Fruit fly (Drosophila melanogaster) whole organism, embryonic: Measurements from ENCODE around the gene Sap30.
A peak's percentile ranks its signal among the peaks of the same experiment; 100 is the strongest.

Experiments used
- ATbp ChIP-seq: fragments of 200-800 bp; sonication (Bioruptor generic); optimal IDR thresholded peaks from 2 replicates; lab custom pipeline; 2017; ENCODE audit warnings: missing biosample characterization, mild to moderate bottlenecking, missing genetic modification characterization, missing genetic modification reagents
- Adf1 ChIP-seq: fragments of 200-800 bp; sonication (Bioruptor generic); IDR thresholded peaks from 2 replicates; pipeline ENCODE4 v1.3.6; 2022; ENCODE audit warnings: missing biosample characterization, missing genetic modification characterization
- Atf-2 ChIP-seq: fragments of 200-800 bp; sonication (Bioruptor generic); optimal IDR thresholded peaks from 2 replicates; lab custom pipeline; 2016; ENCODE audit warnings: missing biosample characterization, missing genetic modification characterization
- BtbVII ChIP-seq: fragments of 200-800 bp; sonication (Bioruptor generic); optimal IDR thresholded peaks from 3 replicates; lab custom pipeline; 2017; ENCODE audit warnings: missing biosample characterization, mild to moderate bottlenecking, missing genetic modification characterization
- Bteb2 ChIP-seq: fragments of 200-800 bp; sonication (Bioruptor generic); optimal IDR thresholded peaks from 2 replicates; lab custom pipeline; 2016; ENCODE audit warnings: missing biosample characterization, missing genetic modification characterization
- CG10462 ChIP-seq: fragments of 200-800 bp; sonication (Bioruptor generic); optimal IDR thresholded peaks from 2 replicates; lab custom pipeline; 2016; ENCODE audit warnings: missing biosample characterization, missing genetic modification characterization
- CG10565 ChIP-seq: fragments of 200-800 bp; sonication (Bioruptor generic); optimal IDR thresholded peaks from 3 replicates; lab custom pipeline; 2016; ENCODE audit warnings: missing biosample characterization, mild to moderate bottlenecking, missing genetic modification characterization
- CG10979 ChIP-seq: fragments of 200-800 bp; sonication (Bioruptor generic); optimal IDR thresholded peaks from 2 replicates; lab custom pipeline; 2018; ENCODE audit warnings: missing biosample characterization, mild to moderate bottlenecking, missing genetic modification characterization, moderate library complexity
- CG11504 ChIP-seq: fragments of 200-800 bp; sonication (Bioruptor generic); optimal IDR thresholded peaks from 3 replicates; lab custom pipeline; 2019; ENCODE audit warnings: missing biosample characterization, mild to moderate bottlenecking, missing genetic modification characterization, moderate library complexity
- CG12219 ChIP-seq: fragments of 200-800 bp; sonication (Bioruptor generic); optimal IDR thresholded peaks from 3 replicates; lab custom pipeline; 2018; ENCODE audit warnings: missing biosample characterization, mild to moderate bottlenecking, missing genetic modification characterization
- CG13287 ChIP-seq: fragments of 200-800 bp; sonication (Bioruptor generic); IDR thresholded peaks from 2 replicates; pipeline ENCODE4 v1.3.6; 2022; ENCODE audit warnings: missing biosample characterization, missing genetic modification characterization; ENCODE audit not compliant: partially characterized antibody
- CG13624 ChIP-seq: fragments of 200-800 bp; sonication (Bioruptor generic); optimal IDR thresholded peaks from 2 replicates; lab custom pipeline; 2016; ENCODE audit warnings: missing biosample characterization, missing genetic modification characterization
- CG14014 ChIP-seq: fragments of 200-800 bp; sonication (Bioruptor generic); IDR thresholded peaks from 2 replicates; pipeline ENCODE4 v1.3.6; 2022; ENCODE audit warnings: missing biosample characterization, missing genetic modification characterization
- CG15514 ChIP-seq: fragments of 200-800 bp; sonication (Bioruptor generic); optimal IDR thresholded peaks from 3 replicates; lab custom pipeline; 2017; ENCODE audit warnings: missing biosample characterization, missing genetic modification characterization, mild to moderate bottlenecking, moderate library complexity, missing genetic modification reagents
- CG16815 ChIP-seq: fragments of 200-800 bp; sonication (Bioruptor generic); optimal IDR thresholded peaks from 3 replicates; lab custom pipeline; 2017; ENCODE audit warnings: missing biosample characterization, mild to moderate bottlenecking, missing genetic modification characterization
- CG17568 ChIP-seq: fragments of 200-800 bp; sonication (Bioruptor generic); optimal IDR thresholded peaks from 2 replicates; lab custom pipeline; 2018; ENCODE audit warnings: missing biosample characterization, mild to moderate bottlenecking, missing genetic modification characterization, moderate library complexity
- CG2202 ChIP-seq: fragments of 200-800 bp; sonication (Bioruptor generic); optimal IDR thresholded peaks from 2 replicates; lab custom pipeline; 2018; ENCODE audit warnings: missing biosample characterization, mild to moderate bottlenecking, missing genetic modification characterization
- CG30020 ChIP-seq: fragments of 200-800 bp; optimal IDR thresholded peaks from 2 replicates; lab custom pipeline; 2019; ENCODE audit warnings: missing biosample characterization, mild to moderate bottlenecking, missing genetic modification characterization, moderate library complexity
- CG31388 ChIP-seq: fragments of 200-800 bp; sonication (Bioruptor generic); optimal IDR thresholded peaks from 2 replicates; lab custom pipeline; 2016; ENCODE audit warnings: missing biosample characterization, missing genetic modification characterization
- CG3163 ChIP-seq: fragments of 200-800 bp; sonication (Bioruptor generic); optimal IDR thresholded peaks from 3 replicates; lab custom pipeline; 2016; ENCODE audit warnings: missing biosample characterization, missing genetic modification characterization
- CG32532 ChIP-seq: fragments of 200-800 bp; sonication (Bioruptor generic); IDR thresholded peaks from 2 replicates; pipeline ENCODE4 v1.3.6; 2022; ENCODE audit warnings: missing biosample characterization, missing genetic modification characterization
- Dek ChIP-seq: fragments of 200-800 bp; sonication (Bioruptor generic); optimal IDR thresholded peaks from 3 replicates; lab custom pipeline; 2019; ENCODE audit warnings: missing biosample characterization, mild to moderate bottlenecking, missing genetic modification characterization, moderate library complexity
- Dip2 ChIP-seq: fragments of 200-800 bp; sonication (Bioruptor generic); IDR thresholded peaks from 2 replicates; pipeline ENCODE4 v1.3.6; 2022; ENCODE audit warnings: missing biosample characterization, missing genetic modification characterization
- Doc2 ChIP-seq: fragments of 200-800 bp; sonication (Bioruptor generic); IDR thresholded peaks from 2 replicates; pipeline ENCODE4 v1.3.6; 2022; ENCODE audit warnings: missing biosample characterization, missing genetic modification characterization
- Doc3 ChIP-seq: fragments of 200-800 bp; sonication (Bioruptor generic); IDR thresholded peaks from 3 replicates; pipeline ENCODE4 v1.3.6; 2022; ENCODE audit warnings: missing biosample characterization, missing genetic modification characterization; ENCODE audit not compliant: partially characterized antibody
- Dref ChIP-seq: fragments of 200-800 bp; sonication (Bioruptor generic); IDR thresholded peaks from 2 replicates; pipeline ENCODE4 v1.3.6; 2022; ENCODE audit warnings: missing biosample characterization, missing genetic modification characterization
- Ets97D ChIP-seq: fragments of 200-800 bp; sonication (Bioruptor generic); optimal IDR thresholded peaks from 3 replicates; lab custom pipeline; 2016; ENCODE audit warnings: missing biosample characterization, missing genetic modification characterization
- H15 ChIP-seq: fragments of 200-800 bp; sonication (Bioruptor generic); IDR thresholded peaks from 3 replicates; pipeline ENCODE4 v1.3.6; 2022; ENCODE audit warnings: missing biosample characterization, missing genetic modification characterization
- Hr3 ChIP-seq: fragments of 200-800 bp; sonication (Bioruptor generic); optimal IDR thresholded peaks from 3 replicates; lab custom pipeline; 2016; ENCODE audit warnings: missing biosample characterization, missing genetic modification characterization
- Hr39 ChIP-seq: fragments of >200 bp; optimal IDR thresholded peaks from 2 replicates; lab custom pipeline; 2017
- MBD-R2 ChIP-seq: fragments of 200-800 bp; sonication (Bioruptor generic); IDR thresholded peaks from 2 replicates; pipeline ENCODE4 v1.3.6; 2022; ENCODE audit warnings: missing biosample characterization, missing genetic modification characterization
- MTF-1 ChIP-seq: fragments of 200-800 bp; sonication (Bioruptor generic); optimal IDR thresholded peaks from 2 replicates; lab custom pipeline; 2018; ENCODE audit warnings: missing biosample characterization, mild to moderate bottlenecking, missing genetic modification characterization, borderline replicate concordance
- Nf-YB ChIP-seq: fragments of 200-800 bp; sonication (Bioruptor generic); optimal IDR thresholded peaks from 3 replicates; lab custom pipeline; 2019; ENCODE audit warnings: missing biosample characterization, mild to moderate bottlenecking, missing genetic modification characterization, moderate library complexity
- Ravus ChIP-seq: fragments of 200-800 bp; sonication (Bioruptor generic); IDR thresholded peaks from 2 replicates; pipeline ENCODE4 v1.3.6; 2022; ENCODE audit warnings: missing biosample characterization, missing genetic modification characterization
- TFAM ChIP-seq: fragments of 200-800 bp; sonication (Bioruptor generic); optimal IDR thresholded peaks from 2 replicates; lab custom pipeline; 2017; ENCODE audit warnings: missing biosample characterization, missing genetic modification characterization, inconsistent platforms
- ap ChIP-seq: fragments of 200-800 bp; sonication (Bioruptor generic); IDR thresholded peaks from 2 replicates; pipeline ENCODE4 v1.3.6; 2022; ENCODE audit warnings: missing biosample characterization, missing genetic modification characterization
- crol ChIP-seq: fragments of 200-800 bp; sonication (Bioruptor generic); IDR thresholded peaks from 2 replicates; pipeline ENCODE4 v1.3.6; 2022; ENCODE audit warnings: missing biosample characterization, missing genetic modification characterization
- dmrt99B ChIP-seq: fragments of 200-800 bp; sonication (Bioruptor generic); optimal IDR thresholded peaks from 2 replicates; lab custom pipeline; 2018; ENCODE audit warnings: missing biosample characterization, mild to moderate bottlenecking, missing genetic modification characterization, moderate library complexity
- gt ChIP-seq: fragments of 200-800 bp; sonication (Bioruptor generic); IDR thresholded peaks from 2 replicates; pipeline ENCODE4 v1.3.6; 2022; ENCODE audit warnings: missing biosample characterization, missing genetic modification characterization
- h ChIP-seq: fragments of >200 bp; optimal IDR thresholded peaks from 2 replicates; lab custom pipeline; 2017
- lbe ChIP-seq: fragments of 200-800 bp; sonication (Bioruptor generic); optimal IDR thresholded peaks from 2 replicates; lab custom pipeline; 2016; ENCODE audit warnings: missing biosample characterization, mild to moderate bottlenecking, missing genetic modification characterization
- mirr ChIP-seq: fragments of 200-800 bp; sonication (Bioruptor generic); optimal IDR thresholded peaks from 3 replicates; lab custom pipeline; 2018; ENCODE audit warnings: missing biosample characterization, mild to moderate bottlenecking, missing genetic modification characterization
- p53 ChIP-seq: fragments of 200-800 bp; sonication (Bioruptor generic); optimal IDR thresholded peaks from 2 replicates; lab custom pipeline; 2016; ENCODE audit warnings: missing biosample characterization, missing genetic modification characterization
- peb ChIP-seq: fragments of 200-800 bp; sonication (Bioruptor generic); IDR thresholded peaks from 2 replicates; pipeline ENCODE4 v1.3.6; 2022; ENCODE audit warnings: missing biosample characterization, missing genetic modification characterization
- pros ChIP-seq: fragments of 200-800 bp; sonication (Bioruptor generic); optimal IDR thresholded peaks from 3 replicates; lab custom pipeline; 2019; ENCODE audit warnings: missing biosample characterization, mild to moderate bottlenecking, missing genetic modification characterization, moderate library complexity
- pum ChIP-seq: fragments of 200-800 bp; sonication (Bioruptor generic); optimal IDR thresholded peaks from 2 replicates; lab custom pipeline; 2016; ENCODE audit warnings: missing biosample characterization, missing genetic modification characterization
- ranshi ChIP-seq: fragments of 200-800 bp; sonication (Bioruptor generic); IDR thresholded peaks from 2 replicates; pipeline ENCODE4 v1.3.6; 2022; ENCODE audit warnings: missing biosample characterization, missing genetic modification characterization
- run ChIP-seq: fragments of 200-800 bp; sonication (Bioruptor generic); optimal IDR thresholded peaks from 3 replicates; lab custom pipeline; 2018; ENCODE audit warnings: missing biosample characterization, mild to moderate bottlenecking, missing genetic modification characterization
- slou ChIP-seq: fragments of 200-800 bp; sonication (Bioruptor generic); optimal IDR thresholded peaks from 3 replicates; lab custom pipeline; 2016; ENCODE audit warnings: missing biosample characterization, missing genetic modification characterization
- stc ChIP-seq: fragments of 200-800 bp; sonication (Bioruptor generic); IDR thresholded peaks from 2 replicates; pipeline ENCODE4 v1.3.6; 2022; ENCODE audit warnings: missing biosample characterization, missing genetic modification characterization
- tll ChIP-seq, 2 experiments: fragments of 200-800 bp in 1 of 2; fragments of >200 bp in 1 of 2; sonication (Bioruptor generic) in 1 of 2; optimal IDR thresholded peaks; 2 replicates each; lab custom pipeline; 2017 to 2019; ENCODE audit warnings: missing biosample characterization in 2 of 2, missing genetic modification characterization in 2 of 2, mild to moderate bottlenecking in 1 of 2, moderate library complexity in 1 of 2
- toy ChIP-seq: fragments of 200-800 bp; sonication (Bioruptor generic); IDR thresholded peaks from 2 replicates; pipeline ENCODE4 v1.3.6; 2022; ENCODE audit warnings: missing biosample characterization, missing genetic modification characterization

The Sap30 gene

dm6 chrX:16833097-16833496 is 46.0 kb downstream of the Sap30 start (continued):
- TF ChIP-seq MBD-R2 (no peak), toy (GFP tag; lab: Robert Waterston, UW) (no peak), CG15514 (peak; percentile 22), BtbVII (GFP tag; lab: Kevin White, UChicago) (no peak), CG13287 (no peak), Ets97D (GFP tag; lab: Kevin White, UChicago) (peak; percentile 27), H15 (GFP tag; lab: Robert Waterston, UW) (peak; percentile 65), CG12219 (GFP tag; lab: Kevin White, UChicago) (peak; percentile 80), h (no peak), slou (GFP tag; lab: Kevin White, UChicago) (peak; percentile 26), pros (GFP tag; lab: Kevin White, UChicago) (no peak), Bteb2 (GFP tag; lab: Kevin White, UChicago) (peak; percentile 40), CG13624 (GFP tag; lab: Kevin White, UChicago) (peak; percentile 15), crol (GFP tag; lab: Robert Waterston, UW) (no peak), Hr3 (GFP tag; lab: Kevin White, UChicago) (peak; percentile 79), dmrt99B (tag; lab: Kevin White, UChicago) (peak; percentile 88), CG11504 (tag; lab: Kevin White, UChicago) (peak; percentile 87), Atf-2 (GFP tag; lab: Kevin White, UChicago) (peak; percentile 64), Doc3 (GFP tag; lab: Robert Waterston, UW) (no peak), Nf-YB (GFP tag; lab: Kevin White, UChicago) (peak; percentile 44), run (tag; lab: Kevin White, UChicago) (peak; percentile 65), CG10979 (tag; lab: Kevin White, UChicago) (peak; percentile 84), ranshi (peak; percentile 66), CG10565 (GFP tag; lab: Kevin White, UChicago) (no peak), CG32532 (GFP tag; lab: Robert Waterston, UW) (peak; percentile 61), lbe (GFP tag; lab: Kevin White, UChicago) (no peak), CG14014 (peak; percentile 72; the same call in 1 of the 2 replicates), MTF-1 (GFP tag; lab: Kevin White, UChicago) (peak; percentile 41), p53 (GFP tag; lab: Kevin White, UChicago) (no peak), CG16815 (peak; percentile 24), Hr39 (lab: Kevin White, UChicago) (no peak), Dip2 (GFP tag; lab: Robert Waterston, UW) (no peak), Doc2 (GFP tag; lab: Robert Waterston, UW) (no peak), peb (GFP tag; lab: Robert Waterston, UW) (peak; percentile 54), TFAM (no peak), Dek (tag; lab: Kevin White, UChicago) (peak; percentile 27), pum (peak; percentile 65), ATbp (GFP tag; lab: Kevin White, UChicago) (peak; percentile 87), CG30020 (peak; percentile 22), tll (GFP tag; optimal IDR thresholded peaks at IDR 0.05; lab: Kevin White, UChicago) (no peak), CG10462 (GFP tag; lab: Kevin White, UChicago) (peak; percentile 44), CG3163 (GFP tag; lab: Kevin White, UChicago) (peak; percentile 2), stc (GFP tag; lab: Robert Waterston, UW) (peak; percentile 76), CG17568 (GFP tag; lab: Kevin White, UChicago) (peak; percentile 49), CG31388 (GFP tag; lab: Kevin White, UChicago) (no peak), Adf1 (GFP tag; lab: Robert Waterston, UW) (no peak), Dref (GFP tag; lab: Robert Waterston, UW) (no peak), gt (peak; percentile 34; the same call in 1 of the 2 replicates), ap (GFP tag; lab: Robert Waterston, UW) (peak; percentile 70), CG2202 (tag; lab: Kevin White, UChicago) (peak; percentile 57), mirr (GFP tag; lab: Kevin White, UChicago) (no peak), Ravus (GFP tag; lab: Robert Waterston, UW) (no peak)
